Worm (Caenorhabditis elegans): ENCODE results near the gene F20G2.3.

Gene F20G2.3

ce11 chrV:13756359-13757091 is 11.8 kb downstream of the F20G2.3 start, which contains the start of gene F20G2.2:
F20G2.2 (minus strand) TSS chrV:13756409.
- TF ChIP-seq lsy-12 (tag; optimal IDR thresholded peaks at IDR 0.05) (no peak), ceh-28 (tag; optimal IDR thresholded peaks at IDR 0.05) (peak; percentile 20), mml-1 (tag; optimal IDR thresholded peaks at IDR 0.05) (no peak), eor-1 (tag; optimal IDR thresholded peaks at IDR 0.05) (no peak), hmg-11 (tag; optimal IDR thresholded peaks at IDR 0.05) (peak; percentile 13), ama-1 (optimal IDR thresholded peaks at IDR 0.05) (no peak), elt-2 (tag; optimal IDR thresholded peaks at IDR 0.05) (peak; percentile 43), skn-1 (tag; optimal IDR thresholded peaks at IDR 0.05) (peak; percentile 83), fkh-10 (GFP tag; optimal IDR thresholded peaks at IDR 0.05) (no peak), pha-4 (tag; optimal IDR thresholded peaks at IDR 0.05) (peak; percentile 45), ztf-11 (tag; optimal IDR thresholded peaks at IDR 0.05) (no peak)

ce11 chrV:13753481-13753880 is 14.8 kb downstream of the F20G2.3 start, which contains the start of gene F20G2.1:
F20G2.1 (minus strand) TSS chrV:13753581.
- TF ChIP-seq nhr-23 (tag; optimal IDR thresholded peaks at IDR 0.05) (no peak), nhr-43 (tag; optimal IDR thresholded peaks at IDR 0.05; ENCODE audit: poor library complexity, severe bottlenecking) (no peak), lsy-12 (tag; optimal IDR thresholded peaks at IDR 0.05) (no peak), lin-15B (tag; optimal IDR thresholded peaks at IDR 0.05) (no peak), nhr-76 (tag; optimal IDR thresholded peaks at IDR 0.05) (no peak), hmg-11 (tag; optimal IDR thresholded peaks at IDR 0.05) (no peak)

ce11 chrV:13751811-13752210 is 16.5 kb downstream of the F20G2.3 start, which contains the start of gene cld-9:
cld-9 (minus strand) TSS chrV:13751891.
- TF ChIP-seq nhr-25 (tag; optimal IDR thresholded peaks at IDR 0.05) (no peak), elt-2 (tag; optimal IDR thresholded peaks at IDR 0.05) (peak; percentile 71), pqm-1 (tag; optimal IDR thresholded peaks at IDR 0.05) (peak; percentile 40), ceh-28 (tag; optimal IDR thresholded peaks at IDR 0.05) (no peak)

- TF ChIP-seq nhr-12 (tag; optimal IDR thresholded peaks at IDR 0.05) (no peak), nhr-28 (tag; optimal IDR thresholded peaks at IDR 0.05) (no peak), egl-5 (tag; optimal IDR thresholded peaks at IDR 0.05) (no peak), elt-1 (tag; optimal IDR thresholded peaks at IDR 0.05) (no peak), zag-1 (tag; optimal IDR thresholded peaks at IDR 0.05) (no peak), lin-15B (tag; optimal IDR thresholded peaks at IDR 0.05) (no peak), jun-1 (tag; optimal IDR thresholded peaks at IDR 0.05) (no peak), nfya-1 (tag; optimal IDR thresholded peaks at IDR 0.05; ENCODE audit: insufficient read depth) (no peak), pha-4 (tag; optimal IDR thresholded peaks at IDR 0.05) (no peak), mml-1 (tag; optimal IDR thresholded peaks at IDR 0.05) (no peak), ceh-82 (tag; optimal IDR thresholded peaks at IDR 0.05) (no peak), ztf-11 (tag; optimal IDR thresholded peaks at IDR 0.05) (no peak), nhr-67 (tag; optimal IDR thresholded peaks at IDR 0.05) (no peak), elt-3 (tag; optimal IDR thresholded peaks at IDR 0.05) (no peak), tbx-2 (tag; optimal IDR thresholded peaks at IDR 0.05) (no peak), fkh-10 (GFP tag; optimal IDR thresholded peaks at IDR 0.05) (no peak), nhr-25 (tag; optimal IDR thresholded peaks at IDR 0.05) (no peak), eor-1 (tag; optimal IDR thresholded peaks at IDR 0.05) (no peak), R02D3.7 (tag; optimal IDR thresholded peaks at IDR 0.05) (no peak), ceh-9 (tag; optimal IDR thresholded peaks at IDR 0.05) (no peak)
Observed at ce11 chrV:13748658-13749057, 19.6 kb downstream of the F20G2.3 start, which contains the start of gene F35E12.10. F35E12.10 (minus strand) TSS chrV:13748758.

ce11 chrV:13744901-13745300 is 23.4 kb downstream of the F20G2.3 start, which contains the start of gene F35E12.9:
F35E12.9 (minus strand) TSS chrV:13745127.
- peak; percentile 95 for TF ChIP-seq elt-2 (tag; optimal IDR thresholded peaks at IDR 0.05)
- TF ChIP-seq ZK546.5 (tag; optimal IDR thresholded peaks at IDR 0.05): no peak
- no peak for TF ChIP-seq mdl-1 (tag; optimal IDR thresholded peaks at IDR 0.05)
- TF ChIP-seq pha-4 (tag; optimal IDR thresholded peaks at IDR 0.05): peak; percentile 61
- TF ChIP-seq lsy-12 (tag; optimal IDR thresholded peaks at IDR 0.05): no peak
- peak; percentile 49 for TF ChIP-seq jun-1 (tag; optimal IDR thresholded peaks at IDR 0.05)
- no peak for TF ChIP-seq nhr-23 (tag; optimal IDR thresholded peaks at IDR 0.05)
- peak; percentile 94 for TF ChIP-seq pqm-1 (tag; optimal IDR thresholded peaks at IDR 0.05)

All from whole organism, L3 larva.